Fruit fly (Drosophila melanogaster): Measurements from ENCODE around the gene aph-1.

Gene aph-1

dm6 chr2L:2771676-2772075 lies 5.6 kb downstream of the aph-1 start, which contains the start of gene CG15399:
TSS of gene CG15399 (minus strand) at chr2L:2771776.
- no peak for TF ChIP-seq toe (GFP tag; optimal IDR thresholded peaks at IDR 0.05)
- TF ChIP-seq pad (GFP tag; optimal IDR thresholded peaks at IDR 0.05) = no peak
- no peak for TF ChIP-seq cnc (optimal IDR thresholded peaks at IDR 0.05)
- TF ChIP-seq Clk (GFP tag; optimal IDR thresholded peaks at IDR 0.05) = no peak
- no peak for TF ChIP-seq Crg-1 (GFP tag; optimal IDR thresholded peaks at IDR 0.05)
- TF ChIP-seq CG12768 (GFP tag; optimal IDR thresholded peaks at IDR 0.05) = no peak
- no peak for TF ChIP-seq ovo (GFP tag; optimal IDR thresholded peaks at IDR 0.05)
- TF ChIP-seq Mnt (GFP tag; optimal IDR thresholded peaks at IDR 0.05) = no peak
- no peak for TF ChIP-seq CG14711 (tag; optimal IDR thresholded peaks at IDR 0.05)
- no peak for TF ChIP-seq Hr96 (GFP tag; optimal IDR thresholded peaks at IDR 0.05)

dm6 chr2L:2782790-2783189 lies 16.8 kb downstream of the aph-1 start:
- TF ChIP-seq Clk (GFP tag; optimal IDR thresholded peaks at IDR 0.05) (no peak), Mnt (GFP tag; optimal IDR thresholded peaks at IDR 0.05) (no peak), CG33017 (tag; optimal IDR thresholded peaks at IDR 0.05) (no peak), CG1620 (GFP tag; optimal IDR thresholded peaks at IDR 0.05) (no peak), pad (GFP tag; optimal IDR thresholded peaks at IDR 0.05) (no peak), Crg-1 (GFP tag; optimal IDR thresholded peaks at IDR 0.05) (no peak), cnc (optimal IDR thresholded peaks at IDR 0.05) (no peak), CG7101 (tag; optimal IDR thresholded peaks at IDR 0.05) (no peak), kay (GFP tag; ENCODE audit: borderline replicate concordance) (no peak), Hr96 (GFP tag; optimal IDR thresholded peaks at IDR 0.05) (no peak), ovo (GFP tag; optimal IDR thresholded peaks at IDR 0.05) (no peak), CG11617 (GFP tag; optimal IDR thresholded peaks at IDR 0.05) (no peak)

dm6 chr2L:2797186-2797585 lies 31.2 kb downstream of the aph-1 start:
- no peak for TF ChIP-seq CG11617 (GFP tag; optimal IDR thresholded peaks at IDR 0.05)
- no peak for TF ChIP-seq pad (GFP tag; optimal IDR thresholded peaks at IDR 0.05)
- TF ChIP-seq toe (GFP tag; optimal IDR thresholded peaks at IDR 0.05) = no peak
- no peak for TF ChIP-seq Clk (GFP tag; optimal IDR thresholded peaks at IDR 0.05)
- TF ChIP-seq CG14711 (tag; optimal IDR thresholded peaks at IDR 0.05) = no peak
- TF ChIP-seq tj (GFP tag; optimal IDR thresholded peaks at IDR 0.05) = no peak

DNA sequence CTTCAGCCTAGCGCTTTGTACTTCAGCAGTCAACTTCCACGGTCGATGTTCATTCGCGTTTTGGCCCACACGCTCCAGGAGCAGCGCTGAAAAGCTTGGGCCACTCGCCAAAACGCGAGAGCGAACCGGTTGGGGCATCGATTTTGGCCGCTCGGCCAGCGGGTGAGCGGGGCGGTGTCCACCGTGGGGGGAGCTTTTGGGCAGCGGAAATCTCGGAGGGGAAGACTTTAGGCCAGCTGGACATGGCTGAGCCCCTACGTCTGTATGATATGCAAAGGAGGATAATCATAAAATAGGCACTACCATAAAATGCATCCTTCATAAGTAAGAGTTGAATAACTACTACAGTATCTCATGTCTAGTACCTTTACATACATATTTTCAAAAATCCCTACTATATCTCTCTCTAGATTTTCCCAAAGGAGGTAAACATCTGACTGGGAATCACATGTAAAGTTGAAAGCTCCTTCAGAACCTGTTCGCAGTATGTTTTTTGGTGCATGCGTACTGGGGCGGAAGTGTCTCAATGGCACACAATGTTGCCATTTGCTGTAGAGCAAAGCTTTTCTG lies 34.0 kb downstream of the aph-1 start, which contains the start of gene Syt1:
TSS of gene Syt1 (minus strand) at position 71 of the 570 bp plus-strand sequence.
- TF ChIP-seq cic (GFP tag; optimal IDR thresholded peaks at IDR 0.05) = no peak
- TF ChIP-seq pad (GFP tag; optimal IDR thresholded peaks at IDR 0.05) = peak; percentile 91

DNA sequence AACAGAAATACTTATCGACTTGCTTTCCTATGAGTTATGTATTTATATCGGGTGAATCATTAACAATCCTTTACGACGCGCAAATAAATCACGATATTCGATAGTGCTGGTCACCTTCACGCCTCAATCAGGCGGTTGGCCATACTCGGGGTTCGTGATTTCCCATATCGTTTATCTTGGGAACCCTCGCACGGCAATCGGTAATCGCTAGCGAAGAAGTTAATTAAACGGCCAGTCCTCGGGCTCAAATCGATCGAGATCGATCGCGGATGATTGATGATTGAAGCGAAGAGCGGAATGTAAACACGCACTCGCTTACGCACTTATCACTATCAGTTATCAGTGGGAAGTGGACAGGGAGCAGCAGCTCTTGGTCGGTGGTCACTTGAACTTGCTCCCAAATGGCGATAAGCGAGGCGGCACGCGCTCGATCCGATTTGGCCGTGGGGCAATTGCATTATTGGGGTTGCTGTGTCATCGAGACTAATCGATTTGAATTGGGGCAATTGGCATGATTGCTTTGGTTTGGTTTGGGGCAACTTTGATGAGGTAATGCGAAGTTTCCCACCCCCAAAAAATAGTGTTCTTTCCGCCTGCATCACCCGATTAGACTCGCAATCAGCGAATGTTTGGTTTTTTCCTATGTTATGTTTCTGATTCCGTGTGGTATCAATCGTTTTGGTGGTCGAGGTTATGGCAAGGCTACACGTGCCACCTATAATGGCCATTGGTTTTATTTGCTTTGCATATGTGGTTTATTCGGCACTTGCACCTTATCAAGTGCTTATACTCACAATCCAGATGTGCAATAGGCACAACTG lies 35.1 kb downstream of the aph-1 start:
- TF ChIP-seq pad (GFP tag; optimal IDR thresholded peaks at IDR 0.05) = no peak
- no peak for TF ChIP-seq CG14711 (tag; optimal IDR thresholded peaks at IDR 0.05)
- TF ChIP-seq CG7101 (tag; optimal IDR thresholded peaks at IDR 0.05) = no peak
- TF ChIP-seq CG5204 (GFP tag; optimal IDR thresholded peaks at IDR 0.05) = no peak
- no peak for TF ChIP-seq Clk (GFP tag; optimal IDR thresholded peaks at IDR 0.05)
- no peak for TF ChIP-seq tj (GFP tag; optimal IDR thresholded peaks at IDR 0.05)
- no peak for TF ChIP-seq bab1 (GFP tag; optimal IDR thresholded peaks at IDR 0.05)
- no peak for TF ChIP-seq CG12768 (GFP tag; optimal IDR thresholded peaks at IDR 0.05)

dm6 chr2L:2802527-2802926 lies 36.5 kb downstream of the aph-1 start:
- TF ChIP-seq kay (GFP tag; ENCODE audit: borderline replicate concordance) (no peak), CG14711 (tag; optimal IDR thresholded peaks at IDR 0.05) (no peak), Clk (GFP tag; optimal IDR thresholded peaks at IDR 0.05) (no peak), CG12768 (GFP tag; optimal IDR thresholded peaks at IDR 0.05) (no peak), CG1620 (GFP tag; optimal IDR thresholded peaks at IDR 0.05) (no peak), CG11617 (GFP tag; optimal IDR thresholded peaks at IDR 0.05) (no peak), CG33017 (tag; optimal IDR thresholded peaks at IDR 0.05) (no peak), cic (GFP tag; optimal IDR thresholded peaks at IDR 0.05) (no peak), CG7045 (GFP tag; optimal IDR thresholded peaks at IDR 0.05) (no peak), CG7101 (tag; optimal IDR thresholded peaks at IDR 0.05) (no peak), bab1 (GFP tag; optimal IDR thresholded peaks at IDR 0.05) (no peak), Mnt (GFP tag; optimal IDR thresholded peaks at IDR 0.05) (no peak), toe (GFP tag; optimal IDR thresholded peaks at IDR 0.05) (no peak), ovo (GFP tag; optimal IDR thresholded peaks at IDR 0.05) (no peak), Crg-1 (GFP tag; optimal IDR thresholded peaks at IDR 0.05) (no peak)

DNA sequence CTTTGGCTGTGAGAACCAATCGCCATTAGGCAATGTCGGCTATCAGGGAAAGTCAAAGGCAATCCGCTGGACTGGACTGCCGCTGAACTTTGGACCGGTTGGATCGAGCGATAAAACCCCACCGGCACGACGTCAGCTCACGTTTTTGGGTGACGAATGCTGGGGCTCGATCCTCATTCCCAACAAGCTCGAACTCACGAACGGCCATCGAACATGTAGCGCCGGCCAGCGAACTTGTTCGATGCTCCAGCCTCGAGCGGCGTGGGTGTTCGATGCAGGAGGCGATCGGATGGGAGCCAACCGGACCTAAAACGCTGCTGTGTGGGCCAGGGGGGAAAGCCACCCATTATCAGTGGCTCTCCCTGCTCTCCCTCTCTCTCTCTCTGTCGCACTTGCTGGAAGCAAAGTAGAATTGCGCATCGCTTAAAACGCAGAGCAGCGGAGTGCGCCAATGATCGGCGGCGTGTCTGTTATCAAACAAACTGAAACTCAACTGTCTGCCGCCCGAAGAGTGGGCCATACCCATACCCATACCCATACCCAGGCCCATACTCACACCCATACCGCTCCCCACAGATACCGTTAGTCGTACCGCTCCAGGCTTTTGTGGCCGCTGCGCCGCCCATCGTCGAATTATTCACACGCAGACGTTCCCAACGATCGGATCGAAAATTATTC lies 38.7 kb downstream of the aph-1 start, which contains the start of gene daw:
TSS of gene daw (plus strand) at position 628 of the 678 bp plus-strand sequence.
- TF ChIP-seq kay (GFP tag; ENCODE audit: borderline replicate concordance) = peak; percentile 36
- TF ChIP-seq cic (GFP tag; optimal IDR thresholded peaks at IDR 0.05) = peak; percentile 7
- TF ChIP-seq CG7045 (GFP tag; optimal IDR thresholded peaks at IDR 0.05) = no peak
- peak; percentile 18 for TF ChIP-seq Mnt (GFP tag; optimal IDR thresholded peaks at IDR 0.05)
- TF ChIP-seq tj (GFP tag; optimal IDR thresholded peaks at IDR 0.05) = no peak
- peak; percentile 42 for TF ChIP-seq CG12768 (GFP tag; optimal IDR thresholded peaks at IDR 0.05)

Measured in whole organism, adult.